Worm (Caenorhabditis elegans): ENCODE results near the gene C25E10.11.

Gene C25E10.11

DNA sequence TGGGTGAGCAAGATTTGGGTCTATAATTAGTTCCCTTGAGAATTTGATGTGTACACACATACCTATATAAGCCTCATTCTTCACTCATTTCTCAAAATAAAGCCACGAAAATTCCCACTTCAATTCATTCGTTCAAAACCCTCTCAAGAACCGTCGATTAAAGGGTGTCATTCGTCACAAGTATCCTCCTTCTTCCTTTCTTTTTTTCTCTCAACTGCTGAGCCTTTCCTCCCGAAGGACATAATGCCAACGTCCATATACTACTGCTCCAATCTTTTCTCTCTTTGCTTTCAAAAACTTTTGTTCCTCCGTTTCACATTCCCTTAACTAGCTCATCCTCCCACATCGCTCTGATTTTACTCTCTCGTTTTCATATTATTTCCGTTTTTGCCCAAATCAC lies 33.7 kb upstream of the C25E10.11 start, which contains the start of gene T27E4.1:
Gene T27E4.1, plus strand, starts transcription at position 137 of the 400 bp plus-strand sequence.
- no peak for TF ChIP-seq ztf-29 (GFP tag; IDR thresholded peaks at IDR 0.05)
- no peak for TF ChIP-seq T22C8.4 (GFP tag; IDR thresholded peaks at IDR 0.05)
- TF ChIP-seq ztf-23 (GFP tag; IDR thresholded peaks at IDR 0.05), result no peak
- no peak for TF ChIP-seq ref-1 (GFP tag; conservative IDR thresholded peaks at IDR 0.05)
- no peak for TF ChIP-seq med-1 (GFP tag; optimal IDR thresholded peaks at IDR 0.05; ENCODE audit: insufficient read depth)
- no peak for TF ChIP-seq klf-2 (GFP tag; conservative IDR thresholded peaks at IDR 0.05)
- no peak for TF ChIP-seq cog-1 (tag; optimal IDR thresholded peaks at IDR 0.05)
- no peak for TF ChIP-seq tab-1 (GFP tag; IDR thresholded peaks at IDR 0.05)
- no peak for TF ChIP-seq flt-1 (GFP tag; IDR thresholded peaks at IDR 0.05)

- 0 out of 2 replicates have a peak, but pooled peaks have one; percentile 8 for TF ChIP-seq tab-1 (GFP tag; IDR thresholded peaks at IDR 0.05)
Observed at ce11 chrV:9090824-9091798, 32.6 kb upstream of the C25E10.11 start.

- TF ChIP-seq cog-1 (tag; optimal IDR thresholded peaks at IDR 0.05), result no peak
- no peak for TF ChIP-seq T22C8.4 (GFP tag; IDR thresholded peaks at IDR 0.05)
- TF ChIP-seq tab-1 (GFP tag; IDR thresholded peaks at IDR 0.05), result no peak
- peak; percentile 42; the same call in 1 of the 2 replicates for TF ChIP-seq flt-1 (GFP tag; IDR thresholded peaks at IDR 0.05)
- TF ChIP-seq klf-2 (GFP tag; conservative IDR thresholded peaks at IDR 0.05), result no peak
- 0 out of 2 replicates have a peak, but pooled peaks have one; percentile 7 for TF ChIP-seq ztf-23 (GFP tag; IDR thresholded peaks at IDR 0.05)
- no peak for TF ChIP-seq ztf-29 (GFP tag; IDR thresholded peaks at IDR 0.05)
- TF ChIP-seq ref-1 (GFP tag; conservative IDR thresholded peaks at IDR 0.05), result no peak
- TF ChIP-seq med-1 (GFP tag; optimal IDR thresholded peaks at IDR 0.05; ENCODE audit: insufficient read depth), result no peak
Observed at ce11 chrV:9088758-9089157, 30.2 kb upstream of the C25E10.11 start.

- no peak for TF ChIP-seq ztf-29 (GFP tag; IDR thresholded peaks at IDR 0.05)
- TF ChIP-seq klf-2 (GFP tag; conservative IDR thresholded peaks at IDR 0.05), result no peak
- TF ChIP-seq flt-1 (GFP tag; IDR thresholded peaks at IDR 0.05), result no peak
- no peak for TF ChIP-seq ztf-23 (GFP tag; IDR thresholded peaks at IDR 0.05)
- no peak for TF ChIP-seq T22C8.4 (GFP tag; IDR thresholded peaks at IDR 0.05)
- TF ChIP-seq cog-1 (tag; optimal IDR thresholded peaks at IDR 0.05), result no peak
- no peak for TF ChIP-seq ref-1 (GFP tag; conservative IDR thresholded peaks at IDR 0.05)
- no peak for TF ChIP-seq med-1 (GFP tag; optimal IDR thresholded peaks at IDR 0.05; ENCODE audit: insufficient read depth)
- no peak for TF ChIP-seq tab-1 (GFP tag; IDR thresholded peaks at IDR 0.05)
Observed at ce11 chrV:9085845-9086244, 27.3 kb upstream of the C25E10.11 start.

DNA sequence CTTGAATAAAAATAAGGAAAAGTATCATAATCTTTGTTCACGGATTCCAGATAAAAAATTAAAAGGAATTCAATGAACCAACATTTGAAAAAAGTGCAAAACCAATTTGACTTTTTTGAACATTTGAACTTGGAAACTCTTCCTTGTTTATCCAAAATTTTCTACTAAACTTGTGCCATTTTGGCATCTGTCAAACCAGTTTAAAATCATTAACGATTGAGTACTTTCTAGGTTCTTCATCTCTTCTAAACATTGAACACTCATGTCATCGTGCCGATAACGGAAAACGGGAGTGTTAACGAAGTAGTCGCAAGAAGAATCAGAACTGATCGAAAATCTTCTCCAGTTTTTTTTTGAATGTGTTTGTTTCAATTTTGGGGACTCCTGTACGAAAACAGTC lies 25.7 kb upstream of the C25E10.11 start:
- TF ChIP-seq ztf-29 (GFP tag; IDR thresholded peaks at IDR 0.05) (no peak), ztf-23 (GFP tag; IDR thresholded peaks at IDR 0.05) (no peak), med-1 (GFP tag; optimal IDR thresholded peaks at IDR 0.05; ENCODE audit: insufficient read depth) (no peak), tab-1 (GFP tag; IDR thresholded peaks at IDR 0.05) (no peak), ref-1 (GFP tag; conservative IDR thresholded peaks at IDR 0.05) (no peak), T22C8.4 (GFP tag; IDR thresholded peaks at IDR 0.05) (no peak), cog-1 (tag; optimal IDR thresholded peaks at IDR 0.05) (no peak), klf-2 (GFP tag; conservative IDR thresholded peaks at IDR 0.05) (no peak), flt-1 (GFP tag; IDR thresholded peaks at IDR 0.05) (no peak)

ce11 chrV:9082350-9082749 lies 23.8 kb upstream of the C25E10.11 start:
- TF ChIP-seq ztf-29 (GFP tag; IDR thresholded peaks at IDR 0.05) (no peak), med-1 (GFP tag; optimal IDR thresholded peaks at IDR 0.05; ENCODE audit: insufficient read depth) (no peak), tab-1 (GFP tag; IDR thresholded peaks at IDR 0.05) (no peak), cog-1 (tag; optimal IDR thresholded peaks at IDR 0.05) (no peak), T22C8.4 (GFP tag; IDR thresholded peaks at IDR 0.05) (no peak), klf-2 (GFP tag; conservative IDR thresholded peaks at IDR 0.05) (no peak), ref-1 (GFP tag; conservative IDR thresholded peaks at IDR 0.05) (no peak), ztf-23 (GFP tag; IDR thresholded peaks at IDR 0.05) (no peak), flt-1 (GFP tag; IDR thresholded peaks at IDR 0.05) (no peak)

- no peak for TF ChIP-seq flt-1 (GFP tag; IDR thresholded peaks at IDR 0.05)
- TF ChIP-seq med-1 (GFP tag; optimal IDR thresholded peaks at IDR 0.05; ENCODE audit: insufficient read depth), result no peak
- no peak for TF ChIP-seq tab-1 (GFP tag; IDR thresholded peaks at IDR 0.05)
- no peak for TF ChIP-seq ztf-23 (GFP tag; IDR thresholded peaks at IDR 0.05)
- TF ChIP-seq klf-2 (GFP tag; conservative IDR thresholded peaks at IDR 0.05), result no peak
- no peak for TF ChIP-seq ref-1 (GFP tag; conservative IDR thresholded peaks at IDR 0.05)
- no peak for TF ChIP-seq ztf-29 (GFP tag; IDR thresholded peaks at IDR 0.05)
- no peak for TF ChIP-seq T22C8.4 (GFP tag; IDR thresholded peaks at IDR 0.05)
- TF ChIP-seq cog-1 (tag; optimal IDR thresholded peaks at IDR 0.05), result no peak
Observed at ce11 chrV:9081410-9081809, 22.9 kb upstream of the C25E10.11 start.

DNA sequence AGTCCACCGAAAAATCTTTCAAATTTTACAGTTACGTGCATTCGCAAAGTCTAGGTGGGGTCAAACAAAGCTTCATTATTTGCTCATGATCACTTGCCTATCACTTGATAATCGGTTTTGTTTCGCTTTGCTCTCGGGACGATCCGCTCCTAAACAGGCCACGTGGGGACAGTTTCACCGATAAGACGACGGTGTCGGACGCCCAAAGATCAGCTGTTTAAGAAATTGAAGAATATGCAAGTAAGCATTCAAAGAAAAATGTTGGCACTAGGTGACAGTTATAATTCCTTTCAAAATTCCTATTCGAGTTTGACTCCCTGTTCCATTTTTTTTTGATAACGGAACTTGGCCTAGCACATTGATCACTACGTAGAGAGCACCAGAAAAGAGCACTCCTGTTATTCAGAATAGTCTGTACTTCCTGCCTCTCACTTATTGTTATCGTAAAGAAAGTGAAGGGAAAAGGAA lies 21.5 kb upstream of the C25E10.11 start:
- no peak for TF ChIP-seq ref-1 (GFP tag; conservative IDR thresholded peaks at IDR 0.05)
- no peak for TF ChIP-seq klf-2 (GFP tag; conservative IDR thresholded peaks at IDR 0.05)
- TF ChIP-seq T22C8.4 (GFP tag; IDR thresholded peaks at IDR 0.05), result no peak
- no peak for TF ChIP-seq med-1 (GFP tag; optimal IDR thresholded peaks at IDR 0.05; ENCODE audit: insufficient read depth)
- no peak for TF ChIP-seq ztf-29 (GFP tag; IDR thresholded peaks at IDR 0.05)

ce11 chrV:9078815-9079525 lies 20.4 kb upstream of the C25E10.11 start:
- TF ChIP-seq T22C8.4 (GFP tag; IDR thresholded peaks at IDR 0.05) (no peak), tab-1 (GFP tag; IDR thresholded peaks at IDR 0.05) (no peak), flt-1 (GFP tag; IDR thresholded peaks at IDR 0.05) (no peak), cog-1 (tag; optimal IDR thresholded peaks at IDR 0.05) (no peak), ref-1 (GFP tag; conservative IDR thresholded peaks at IDR 0.05) (no peak), ztf-23 (GFP tag; IDR thresholded peaks at IDR 0.05) (no peak), med-1 (GFP tag; optimal IDR thresholded peaks at IDR 0.05; ENCODE audit: insufficient read depth) (no peak), ztf-29 (GFP tag; IDR thresholded peaks at IDR 0.05) (no peak)

Data from whole organism, midembryonic.